Fruit fly (Drosophila melanogaster) whole organism, embryonic: ENCODE measurements around the gene CG14840.

Experiments used
- Bdp1 ChIP-seq: fragments of 200-800 bp; sonication (Bioruptor generic); optimal IDR thresholded peaks from 3 replicates; lab custom pipeline; 2016; ENCODE audit warnings: missing biosample characterization, missing genetic modification characterization
- CG10147 ChIP-seq: fragments of 200-800 bp; sonication (Bioruptor generic); optimal IDR thresholded peaks from 2 replicates; lab custom pipeline; 2019; ENCODE audit warnings: missing biosample characterization, mild to moderate bottlenecking, missing genetic modification characterization, moderate library complexity
- CG10321 ChIP-seq: fragments of 200-800 bp; sonication (Bioruptor generic); IDR thresholded peaks from 2 replicates; pipeline ENCODE4 v1.3.6; 2022; ENCODE audit warnings: missing biosample characterization, missing genetic modification characterization
- CG10543 ChIP-seq: fragments of 200-800 bp; sonication (Bioruptor generic); optimal IDR thresholded peaks from 3 replicates; lab custom pipeline; 2017; ENCODE audit warnings: missing biosample characterization, mild to moderate bottlenecking, missing genetic modification characterization, moderate library complexity
- CG12391 ChIP-seq: fragments of 200-800 bp; sonication (Bioruptor generic); optimal IDR thresholded peaks from 3 replicates; lab custom pipeline; 2018; ENCODE audit warnings: missing biosample characterization, mild to moderate bottlenecking, missing genetic modification characterization, moderate library complexity
- CG14710 ChIP-seq: fragments of 200-800 bp; sonication (Bioruptor generic); optimal IDR thresholded peaks from 3 replicates; lab custom pipeline; 2019; ENCODE audit warnings: missing biosample characterization, mild to moderate bottlenecking, missing genetic modification characterization, moderate library complexity
- CG15073 ChIP-seq: fragments of 200-800 bp; sonication (Bioruptor generic); optimal IDR thresholded peaks from 2 replicates; lab custom pipeline; 2016; ENCODE audit warnings: missing biosample characterization, missing genetic modification characterization
- CG15269 ChIP-seq: fragments of 200-800 bp; sonication (Bioruptor generic); optimal IDR thresholded peaks from 2 replicates; lab custom pipeline; 2018; ENCODE audit warnings: missing biosample characterization, mild to moderate bottlenecking, missing genetic modification characterization, moderate library complexity
- CG17359 ChIP-seq: fragments of 200-800 bp; sonication (Bioruptor generic); optimal IDR thresholded peaks from 3 replicates; lab custom pipeline; 2018; ENCODE audit warnings: missing biosample characterization, mild to moderate bottlenecking, missing genetic modification characterization, moderate library complexity
- CG17612 ChIP-seq: fragments of 200-800 bp; sonication (Bioruptor generic); IDR thresholded peaks from 2 replicates; pipeline ENCODE4 v1.3.6; 2022; ENCODE audit warnings: missing biosample characterization, missing genetic modification characterization
- CG3065 ChIP-seq: fragments of 200-800 bp; sonication (Bioruptor generic); optimal IDR thresholded peaks from 2 replicates; lab custom pipeline; 2016; ENCODE audit warnings: missing biosample characterization, missing genetic modification characterization
- CG32532 ChIP-seq: fragments of 200-800 bp; sonication (Bioruptor generic); IDR thresholded peaks from 2 replicates; pipeline ENCODE4 v1.3.6; 2022; ENCODE audit warnings: missing biosample characterization, missing genetic modification characterization
- CG32767 ChIP-seq: fragments of 200-800 bp; sonication (Bioruptor generic); IDR thresholded peaks from 2 replicates; pipeline ENCODE4 v1.3.6; 2022; ENCODE audit warnings: missing biosample characterization, missing genetic modification characterization
- CG42726 ChIP-seq: fragments of 200-800 bp; sonication (Bioruptor generic); IDR thresholded peaks from 2 replicates; pipeline ENCODE4 v1.3.6; 2022; ENCODE audit warnings: missing biosample characterization, missing genetic modification characterization; ENCODE audit not compliant: partially characterized antibody
- CG4424 ChIP-seq: fragments of 200-800 bp; sonication (Bioruptor generic); optimal IDR thresholded peaks from 3 replicates; lab custom pipeline; 2016; ENCODE audit warnings: missing biosample characterization, missing genetic modification characterization
- CG6254 ChIP-seq: fragments of 200-800 bp; sonication (Bioruptor generic); optimal IDR thresholded peaks from 3 replicates; lab custom pipeline; 2017; ENCODE audit warnings: mild to moderate bottlenecking, missing biosample characterization, missing genetic modification reagents, missing genetic modification characterization
- CG6689 ChIP-seq: fragments of 200-800 bp; sonication (Bioruptor generic); IDR thresholded peaks from 2 replicates; pipeline ENCODE4 v1.3.6; 2022; ENCODE audit warnings: missing biosample characterization, missing genetic modification characterization
- CG8765 ChIP-seq: fragments of 200-800 bp; sonication (Bioruptor generic); IDR thresholded peaks from 2 replicates; pipeline ENCODE4 v1.3.6; 2022; ENCODE audit warnings: missing biosample characterization, missing genetic modification characterization
- CG8924 ChIP-seq: fragments of 200-800 bp; optimal IDR thresholded peaks from 3 replicates; lab custom pipeline; 2019; ENCODE audit warnings: missing biosample characterization, mild to moderate bottlenecking, missing genetic modification characterization, moderate library complexity
- CG9215 ChIP-seq: fragments of 200-800 bp; sonication (Bioruptor generic); IDR thresholded peaks from 2 replicates; pipeline ENCODE4 v1.3.6; 2022; ENCODE audit warnings: missing biosample characterization, missing genetic modification characterization
- D19A ChIP-seq: fragments of 200-800 bp; optimal IDR thresholded peaks from 3 replicates; lab custom pipeline; 2019; ENCODE audit warnings: missing biosample characterization, mild to moderate bottlenecking, missing genetic modification characterization, moderate library complexity
- E2f1 ChIP-seq: fragments of 200-800 bp; sonication (Bioruptor generic); IDR thresholded peaks from 2 replicates; pipeline ENCODE4 v1.3.6; 2022; ENCODE audit warnings: missing biosample characterization, missing genetic modification characterization
- Fer1 ChIP-seq: fragments of 200-800 bp; sonication (Bioruptor generic); optimal IDR thresholded peaks from 2 replicates; lab custom pipeline; 2017; ENCODE audit warnings: missing biosample characterization, mild to moderate bottlenecking, missing genetic modification characterization
- Fer3 ChIP-seq: fragments of 200-800 bp; sonication (Bioruptor generic); optimal IDR thresholded peaks from 2 replicates; lab custom pipeline; 2018; ENCODE audit warnings: missing biosample characterization, mild to moderate bottlenecking, missing genetic modification characterization, moderate library complexity
- Hand ChIP-seq: fragments of 200-800 bp; sonication (Bioruptor generic); optimal IDR thresholded peaks from 2 replicates; lab custom pipeline; 2017; ENCODE audit warnings: mild to moderate bottlenecking, missing biosample characterization, missing genetic modification reagents, missing genetic modification characterization
- Hmx ChIP-seq: fragments of 200-800 bp; sonication (Bioruptor generic); optimal IDR thresholded peaks from 2 replicates; lab custom pipeline; 2016; ENCODE audit warnings: missing biosample characterization, missing genetic modification characterization
- Hr51 ChIP-seq, 2 experiments: fragments of 200-800 bp; sonication (Bioruptor generic); optimal IDR thresholded peaks; 2 replicates in 1 of 2; 3 replicates in 1 of 2; lab custom pipeline; 2016 to 2018; ENCODE audit warnings: missing biosample characterization in 2 of 2, missing genetic modification characterization in 2 of 2, mild to moderate bottlenecking in 1 of 2, moderate library complexity in 1 of 2
- Jarid2 ChIP-seq: fragments of 200-800 bp; sonication (Bioruptor generic); optimal IDR thresholded peaks from 3 replicates; lab custom pipeline; 2017; ENCODE audit warnings: mild to moderate bottlenecking, missing biosample characterization, missing genetic modification reagents, missing genetic modification characterization
- Meics ChIP-seq: fragments of 200-800 bp; sonication (Bioruptor generic); optimal IDR thresholded peaks from 2 replicates; lab custom pipeline; 2017; ENCODE audit warnings: missing biosample characterization, mild to moderate bottlenecking, missing genetic modification characterization
- Six4 ChIP-seq: fragments of 200-800 bp; sonication (Bioruptor generic); optimal IDR thresholded peaks from 2 replicates; lab custom pipeline; 2016; ENCODE audit warnings: missing biosample characterization, missing genetic modification characterization
- Sox100B ChIP-seq: fragments of 200-800 bp; sonication (Bioruptor generic); optimal IDR thresholded peaks from 3 replicates; lab custom pipeline; 2018; ENCODE audit warnings: missing biosample characterization, mild to moderate bottlenecking, missing genetic modification characterization
- Taf1 ChIP-seq: fragments of 200-800 bp; sonication (Bioruptor generic); IDR thresholded peaks from 2 replicates; pipeline ENCODE4 v1.3.6; 2022; ENCODE audit warnings: missing biosample characterization, missing genetic modification characterization
- Xrp1 ChIP-seq: fragments of 200-800 bp; sonication (Bioruptor generic); IDR thresholded peaks from 2 replicates; pipeline ENCODE4 v1.3.6; 2022; ENCODE audit warnings: missing biosample characterization, missing genetic modification characterization
- dimm ChIP-seq: fragments of 200-800 bp; sonication (Bioruptor generic); IDR thresholded peaks from 2 replicates; pipeline ENCODE4 v1.3.6; 2022; ENCODE audit warnings: missing biosample characterization, missing genetic modification characterization
- gem ChIP-seq: fragments of 200-800 bp; sonication (Bioruptor generic); optimal IDR thresholded peaks from 2 replicates; lab custom pipeline; 2019; ENCODE audit warnings: missing biosample characterization, mild to moderate bottlenecking, missing genetic modification characterization, moderate library complexity
- grau ChIP-seq: fragments of 200-800 bp; optimal IDR thresholded peaks from 3 replicates; lab custom pipeline; 2019; ENCODE audit warnings: missing biosample characterization, mild to moderate bottlenecking, missing genetic modification characterization, moderate library complexity
- hkb ChIP-seq, 2 experiments: fragments of 200-800 bp in 1 of 2; fragments of >200 bp in 1 of 2; sonication (Bioruptor generic) in 1 of 2; IDR thresholded peaks in 1 of 2; optimal IDR thresholded peaks in 1 of 2; 2 replicates each; pipeline versions ENCODE4 v1.3.6 to Lab custom; 2017 to 2022; ENCODE audit warnings: missing biosample characterization in 1 of 2, missing genetic modification characterization in 1 of 2
- jigr1 ChIP-seq: fragments of 200-800 bp; sonication (Bioruptor generic); IDR thresholded peaks from 3 replicates; pipeline ENCODE4 v1.3.6; 2022; ENCODE audit warnings: missing biosample characterization, missing genetic modification characterization
- lov ChIP-seq, 2 experiments: fragments of 200-800 bp in 1 of 2; fragments of >200 bp in 1 of 2; sonication (Bioruptor generic) in 1 of 2; IDR thresholded peaks in 1 of 2; optimal IDR thresholded peaks in 1 of 2; 2 replicates in 1 of 2; 3 replicates in 1 of 2; pipeline versions ENCODE4 v1.3.6 to Lab custom; 2017 to 2022; ENCODE audit warnings: missing biosample characterization in 1 of 2, missing genetic modification characterization in 1 of 2
- mld ChIP-seq: fragments of 200-800 bp; sonication (Bioruptor generic); IDR thresholded peaks from 3 replicates; pipeline ENCODE4 v1.3.6; 2022; ENCODE audit warnings: missing biosample characterization, missing genetic modification characterization; ENCODE audit not compliant: partially characterized antibody
- nmo ChIP-seq: fragments of 200-800 bp; sonication (Bioruptor generic); optimal IDR thresholded peaks from 2 replicates; lab custom pipeline; 2018; ENCODE audit warnings: missing biosample characterization, mild to moderate bottlenecking, missing genetic modification characterization, moderate library complexity
- otp ChIP-seq: fragments of 200-800 bp; sonication (Bioruptor generic); IDR thresholded peaks from 3 replicates; pipeline ENCODE4, ENCODE4 v1.3.6; 2022; ENCODE audit warnings: missing biosample characterization, missing genetic modification characterization
- pros ChIP-seq: fragments of 200-800 bp; sonication (Bioruptor generic); optimal IDR thresholded peaks from 3 replicates; lab custom pipeline; 2019; ENCODE audit warnings: missing biosample characterization, mild to moderate bottlenecking, missing genetic modification characterization, moderate library complexity
- pzg ChIP-seq: fragments of 200-800 bp; sonication (Bioruptor generic); optimal IDR thresholded peaks from 3 replicates; lab custom pipeline; 2018; ENCODE audit warnings: missing biosample characterization, mild to moderate bottlenecking, missing genetic modification characterization, moderate library complexity
- vvl ChIP-seq: fragments of 200-800 bp; sonication (Bioruptor generic); IDR thresholded peaks from 2 replicates; pipeline ENCODE4 v1.3.6; 2022; ENCODE audit warnings: missing biosample characterization, missing genetic modification characterization
- wdn ChIP-seq: fragments of 200-800 bp; sonication (Bioruptor generic); IDR thresholded peaks from 2 replicates; pipeline ENCODE4 v1.3.6; 2022; ENCODE audit warnings: missing biosample characterization, missing genetic modification characterization
- wor ChIP-seq: fragments of 200-800 bp; sonication (Bioruptor generic); IDR thresholded peaks from 2 replicates; pipeline ENCODE4 v1.3.6; 2022; ENCODE audit warnings: missing biosample characterization, missing genetic modification characterization
- zf30C ChIP-seq: fragments of 200-800 bp; sonication (Bioruptor generic); optimal IDR thresholded peaks from 3 replicates; lab custom pipeline; 2018; ENCODE audit warnings: missing biosample characterization, mild to moderate bottlenecking, missing genetic modification characterization

CG14840 gene

DNA sequence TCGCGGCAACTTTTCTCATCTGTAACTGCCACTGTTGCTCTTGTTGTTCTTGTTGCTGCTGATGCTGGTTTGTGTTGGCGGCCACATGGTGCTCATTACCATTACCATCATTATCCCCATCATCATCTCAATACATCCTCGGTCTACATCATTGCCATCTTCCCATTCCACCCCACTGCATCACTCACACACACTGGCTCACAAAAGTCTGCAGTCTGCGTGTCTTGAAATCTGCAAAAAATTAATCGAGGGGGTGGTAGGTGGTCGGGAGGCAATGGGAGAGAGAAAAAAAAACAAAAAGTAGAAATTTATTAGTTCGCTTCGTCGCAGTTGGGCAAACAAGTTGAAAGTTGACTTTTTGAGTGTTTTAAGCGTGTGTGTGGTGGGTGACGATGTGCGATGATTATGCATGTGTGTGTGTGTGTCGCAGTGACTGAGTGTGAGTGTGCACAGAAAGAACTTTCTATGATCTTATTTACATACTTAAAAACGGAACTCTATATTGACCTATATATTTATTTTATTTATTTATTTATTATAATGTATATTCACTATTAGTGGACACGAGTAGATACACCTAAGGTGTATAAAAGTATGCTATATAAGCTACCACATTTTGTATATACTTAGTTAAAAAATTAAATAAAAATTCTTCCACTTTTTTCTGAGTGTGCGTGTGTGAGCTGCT is 18.4 kb upstream of the CG14840 start (continued):
- TF ChIP-seq CG4424 (GFP tag; lab: Kevin White, UChicago) (peak; percentile 13), CG15269 (tag; lab: Kevin White, UChicago) (peak; percentile 40), Fer1 (GFP tag; lab: Kevin White, UChicago) (peak; percentile 42), E2f1 (GFP tag; lab: Robert Waterston, UW) (no peak), CG17359 (peak; percentile 46), gem (peak; percentile 66), CG15073 (GFP tag; lab: Kevin White, UChicago) (no peak), Six4 (no peak), CG8765 (GFP tag; lab: Robert Waterston, UW) (no peak), Hand (no peak), nmo (GFP tag; lab: Kevin White, UChicago) (peak; percentile 14), hkb (optimal IDR thresholded peaks at IDR 0.05; lab: Kevin White, UChicago) (no peak), hkb (GFP tag; IDR thresholded peaks at IDR 0.05; lab: Robert Waterston, UW) (peak; percentile 48), wdn (no peak), Fer3 (tag; lab: Kevin White, UChicago) (no peak), CG14710 (tag; lab: Kevin White, UChicago) (peak; percentile 28), Hr51 (GFP tag; optimal IDR thresholded peaks at IDR 0.05; lab: Kevin White, UChicago) (peak in 1 of 2 experiments; percentile 52), CG32532 (GFP tag; lab: Robert Waterston, UW) (no peak), Sox100B (GFP tag; lab: Kevin White, UChicago) (peak; percentile 39), CG10147 (GFP tag; lab: Kevin White, UChicago) (peak; percentile 27), Hmx (GFP tag; lab: Kevin White, UChicago) (no peak), CG10321 (GFP tag; lab: Robert Waterston, UW) (no peak), CG6689 (0 out of 2 replicates have a peak, but pooled peaks have one; percentile 19), grau (tag; lab: Kevin White, UChicago) (peak; percentile 51), CG8924 (peak; percentile 27), CG12391 (peak; percentile 11), zf30C (GFP tag; lab: Kevin White, UChicago) (peak; percentile 55), vvl (peak; percentile 46; the same call in 1 of the 2 replicates), pzg (no peak), jigr1 (GFP tag; lab: Robert Waterston, UW) (no peak), pros (GFP tag; lab: Kevin White, UChicago) (no peak), CG17612 (GFP tag; lab: Robert Waterston, UW) (0 out of 2 replicates have a peak, but pooled peaks have one; percentile 19), CG42726 (GFP tag; lab: Robert Waterston, UW) (no peak), CG32767 (GFP tag; lab: Robert Waterston, UW) (no peak), lov (optimal IDR thresholded peaks at IDR 0.05; lab: Kevin White, UChicago) (no peak), lov (GFP tag; IDR thresholded peaks at IDR 0.05; lab: Robert Waterston, UW) (no peak), Bdp1 (GFP tag; lab: Kevin White, UChicago) (no peak), Jarid2 (GFP tag; lab: Kevin White, UChicago) (no peak), wor (GFP tag; lab: Robert Waterston, UW) (no peak), Meics (GFP tag; lab: Kevin White, UChicago) (peak; percentile 25), mld (GFP tag; lab: Robert Waterston, UW) (no peak), Taf1 (GFP tag; lab: Robert Waterston, UW) (no peak), otp (GFP tag; lab: Robert Waterston, UW) (no peak), dimm (GFP tag; lab: Robert Waterston, UW) (no peak), CG9215 (0 out of 2 replicates have a peak, but pooled peaks have one; percentile 15), Xrp1 (GFP tag; lab: Robert Waterston, UW) (peak; percentile 58), D19A (tag; lab: Kevin White, UChicago) (peak; percentile 43), CG3065 (GFP tag; lab: Kevin White, UChicago) (no peak), CG6254 (GFP tag; lab: Kevin White, UChicago) (peak; percentile 4), CG10543 (no peak)
